Worm (Caenorhabditis elegans): ENCODE results near the gene ttll-11.
A peak's percentile ranks its signal among the peaks of the same experiment; 100 is the strongest.

ttll-11 gene

ce11 chrIV:8697436-8697835 lies at the start of gene ttll-11:
Gene ttll-11 (plus strand): TSS chrIV:8697736.
- TF ChIP-seq tbx-9 (tag; optimal IDR thresholded peaks at IDR 0.05; ENCODE audit: borderline replicate concordance) (no peak), unc-130 (GFP tag; optimal IDR thresholded peaks at IDR 0.05) (no peak), egrh-3 (GFP tag; IDR thresholded peaks at IDR 0.05) (no peak), zfh-2 (GFP tag; conservative IDR thresholded peaks at IDR 0.05) (no peak), ceh-79 (tag; optimal IDR thresholded peaks at IDR 0.05) (no peak), tbp1 (GFP tag; optimal IDR thresholded peaks at IDR 0.05) (no peak), ceh-40 (GFP tag; IDR thresholded peaks at IDR 0.05) (no peak), dpff-1 (tag; optimal IDR thresholded peaks at IDR 0.05) (no peak)

ce11 chrIV:8648502-8648901 lies 49.0 kb upstream of the ttll-11 start, which contains the start of gene cyp-33E1:
Gene cyp-33E1 (minus strand): TSS chrIV:8648602.
- TF ChIP-seq fkh-3 (tag; optimal IDR thresholded peaks at IDR 0.05) (no peak), bed-1 (GFP tag; IDR thresholded peaks at IDR 0.05) (no peak), ceh-58 (GFP tag; IDR thresholded peaks at IDR 0.05) (no peak), attf-3 (GFP tag; conservative IDR thresholded peaks at IDR 0.05) (no peak), sptf-2 (GFP tag; optimal IDR thresholded peaks at IDR 0.05) (no peak), tbx-9 (tag; optimal IDR thresholded peaks at IDR 0.05; ENCODE audit: borderline replicate concordance) (no peak), unc-130 (GFP tag; optimal IDR thresholded peaks at IDR 0.05) (no peak), ztf-26 (tag; optimal IDR thresholded peaks at IDR 0.05) (no peak), nhr-179 (tag; optimal IDR thresholded peaks at IDR 0.05) (no peak), nhr-80 (tag; optimal IDR thresholded peaks at IDR 0.05) (no peak), Y56A3A.18 (GFP tag; IDR thresholded peaks at IDR 0.05) (no peak)

ce11 chrIV:8650696-8651095 lies 46.8 kb upstream of the ttll-11 start, which contains the start of gene C49C8.2:
Gene C49C8.2 (plus strand): TSS chrIV:8651088.
- TF ChIP-seq ceh-40 (GFP tag; IDR thresholded peaks at IDR 0.05) (no peak), nhr-80 (tag; optimal IDR thresholded peaks at IDR 0.05) (peak; percentile 34)

ce11 chrIV:8651835-8652234 lies 45.7 kb upstream of the ttll-11 start, which contains the start of gene C49C8.8:
Gene C49C8.8 (plus strand): TSS chrIV:8652135.
- TF ChIP-seq ZK185.1 (tag; optimal IDR thresholded peaks at IDR 0.05; ENCODE audit: poor library complexity, severe bottlenecking) (no peak), egrh-3 (GFP tag; IDR thresholded peaks at IDR 0.05) (no peak), egl-44 (GFP tag; IDR thresholded peaks at IDR 0.05) (no peak), zim-3 (tag; optimal IDR thresholded peaks at IDR 0.05) (no peak), K11D2.4 (GFP tag; IDR thresholded peaks at IDR 0.05) (no peak), F22D6.2 (tag; optimal IDR thresholded peaks at IDR 0.05) (no peak)

- TF ChIP-seq egl-44 (GFP tag; IDR thresholded peaks at IDR 0.05) (no peak), B0336.3 (GFP tag; IDR thresholded peaks at IDR 0.05) (no peak), mes-4 (tag; optimal IDR thresholded peaks at IDR 0.05) (no peak), B0019.2 (GFP tag; conservative IDR thresholded peaks at IDR 0.05) (no peak), lsl-1 (GFP tag; optimal IDR thresholded peaks at IDR 0.05) (no peak), F52B5.7 (tag; optimal IDR thresholded peaks at IDR 0.05) (no peak), hlh-12 (tag; optimal IDR thresholded peaks at IDR 0.05) (no peak), madf-8 (GFP tag; conservative IDR thresholded peaks at IDR 0.05) (no peak), Y53G8AR.9 (GFP tag; conservative IDR thresholded peaks at IDR 0.05) (no peak), C06A6.2 (GFP tag; conservative IDR thresholded peaks at IDR 0.05) (no peak), sptf-2 (GFP tag; optimal IDR thresholded peaks at IDR 0.05) (no peak), ztf-18 (tag; optimal IDR thresholded peaks at IDR 0.05) (no peak), ztf-25 (GFP tag; IDR thresholded peaks at IDR 0.05) (no peak), snpc-4 (GFP tag; optimal IDR thresholded peaks at IDR 0.05) (no peak), snpc-4 (tag; optimal IDR thresholded peaks at IDR 0.05) (no peak)
Measured at ce11 chrIV:8653592-8653991, 43.9 kb upstream of the ttll-11 start, which contains the start of gene C49C8.5. Gene C49C8.5 (minus strand): TSS chrIV:8653664.
